Worm (Caenorhabditis elegans) whole organism, L1 larva: ENCODE results near the gene dpy-19.

Source experiments
- C16A3.4 ChIP-seq: fragments of 150-350 bp; optimal IDR thresholded peaks from 2 replicates; lab custom pipeline; 2014; ENCODE audit warnings: missing biosample characterization, missing genetic modification characterization
- C34B4.2 ChIP-seq: sonication (generic microtip); optimal IDR thresholded peaks from 2 replicates; lab custom pipeline; 2017; ENCODE audit warnings: mild to moderate bottlenecking, missing genetic modification characterization, missing compliant biosample characterization
- aly-2 ChIP-seq: fragments of 150-350 bp; optimal IDR thresholded peaks from 2 replicates; lab custom pipeline; 2014; ENCODE audit warnings: missing biosample characterization, missing genetic modification characterization
- ama-1 ChIP-seq: fragments of 150-350 bp; optimal IDR thresholded peaks from 2 replicates; lab custom pipeline; 2014
- dsc-1 ChIP-seq: sonication (generic microtip); optimal IDR thresholded peaks from 2 replicates; lab custom pipeline; 2016; ENCODE audit warnings: mild to moderate bottlenecking, missing genetic modification characterization, missing compliant biosample characterization
- efl-1 ChIP-seq, 4 experiments: fragments of 150-350 bp; optimal IDR thresholded peaks in 3 of 4; peaks in 1 of 4; 1 replicate in 1 of 4; 2 replicates in 3 of 4; lab custom pipeline; 2014; ENCODE audit warnings: missing biosample characterization in 2 of 4, missing genetic modification characterization in 2 of 4, missing genetic modification reagents in 2 of 4
- efl-3 ChIP-seq: fragments of 200-800 bp; sonication (Bioruptor generic); optimal IDR thresholded peaks from 2 replicates; lab custom pipeline; 2018; ENCODE audit warnings: mild to moderate bottlenecking, missing genetic modification characterization, missing compliant biosample characterization
- egl-13 ChIP-seq: sonication (generic microtip); optimal IDR thresholded peaks from 2 replicates; lab custom pipeline; 2016; ENCODE audit warnings: missing genotype, missing genetic modification reagents, missing genetic modification characterization, missing compliant biosample characterization
- egl-27 ChIP-seq, 2 experiments: fragments of 150-350 bp in 1 of 2; sonication (generic microtip); optimal IDR thresholded peaks; 3 replicates each; lab custom pipeline; 2017 to 2018; ENCODE audit warnings: missing biosample characterization in 2 of 2, missing genetic modification characterization in 2 of 2, missing genetic modification reagents in 2 of 2
- elt-3 ChIP-seq, 6 experiments: fragments of 150-350 bp in 1 of 6; sonication (generic microtip); optimal IDR thresholded peaks; 2 replicates each; lab custom pipeline; 2017 to 2018; ENCODE audit warnings: missing biosample characterization in 6 of 6, missing genetic modification characterization in 6 of 6, inconsistent platforms in 1 of 6
- ets-5 ChIP-seq: fragments of 200-800 bp; sonication (Bioruptor generic); IDR thresholded peaks from 2 replicates; pipeline ENCODE4 v1.3.6; 2022; ENCODE audit warnings: missing genetic modification characterization, missing compliant biosample characterization
- fkh-10 ChIP-seq: sonication (generic microtip); optimal IDR thresholded peaks from 2 replicates; lab custom pipeline; 2017; ENCODE audit warnings: missing biosample characterization, missing genetic modification reagents, missing genetic modification characterization
- fkh-4 ChIP-seq: sonication (generic microtip); optimal IDR thresholded peaks from 2 replicates; lab custom pipeline; 2016; ENCODE audit warnings: missing compliant biosample characterization, missing genetic modification characterization, borderline replicate concordance
- fkh-8 ChIP-seq: sonication (generic microtip); optimal IDR thresholded peaks from 2 replicates; lab custom pipeline; 2016; ENCODE audit warnings: mild to moderate bottlenecking, missing genetic modification characterization, missing compliant biosample characterization
- fos-1 ChIP-seq: fragments of 150-350 bp; optimal IDR thresholded peaks from 2 replicates; lab custom pipeline; 2014; ENCODE audit warnings: missing biosample characterization, missing genetic modification characterization
- hlh-17 ChIP-seq: fragments of 200-800 bp; sonication (Bioruptor generic); optimal IDR thresholded peaks from 2 replicates; lab custom pipeline; 2018; ENCODE audit warnings: missing genetic modification characterization, mild to moderate bottlenecking, missing compliant biosample characterization, moderate library complexity, borderline replicate concordance
- irx-1 ChIP-seq: sonication (generic microtip); optimal IDR thresholded peaks from 2 replicates; lab custom pipeline; 2016; ENCODE audit warnings: missing genetic modification characterization, missing compliant biosample characterization
- jun-1 ChIP-seq: fragments of 150-350 bp; optimal IDR thresholded peaks from 2 replicates; lab custom pipeline; 2014; ENCODE audit warnings: missing biosample characterization, missing genetic modification reagents, missing genetic modification characterization
- lin-13 ChIP-seq: fragments of 150-350 bp; optimal IDR thresholded peaks from 2 replicates; lab custom pipeline; 2014; ENCODE audit warnings: missing biosample characterization, missing genetic modification reagents, missing genetic modification characterization
- lin-14 ChIP-seq: fragments of 200-800 bp; sonication (Bioruptor generic); optimal IDR thresholded peaks from 2 replicates; lab custom pipeline; 2018; ENCODE audit warnings: mild to moderate bottlenecking, missing genetic modification characterization, moderate library complexity, missing compliant biosample characterization
- lin-15B ChIP-seq: fragments of 150-350 bp; sonication (generic microtip); optimal IDR thresholded peaks from 3 replicates; lab custom pipeline; 2014; ENCODE audit warnings: missing biosample characterization, missing genetic modification characterization
- lin-35 ChIP-seq, 2 experiments: fragments of 150-350 bp; optimal IDR thresholded peaks; 2 replicates each; lab custom pipeline; 2014; ENCODE audit warnings: missing biosample characterization in 2 of 2, missing genetic modification characterization in 2 of 2, missing genetic modification reagents in 2 of 2
- lsy-2 ChIP-seq, 2 experiments: fragments of 150-350 bp; optimal IDR thresholded peaks; 2 replicates each; lab custom pipeline; 2014; ENCODE audit warnings: missing biosample characterization in 2 of 2, missing genetic modification characterization in 2 of 2
- mab-9 ChIP-seq: fragments of 200-800 bp; sonication (Bioruptor generic); IDR thresholded peaks from 2 replicates; pipeline ENCODE4 v1.3.6; 2022; ENCODE audit warnings: missing genetic modification reagents, missing genetic modification characterization, missing compliant biosample characterization
- mdl-1 ChIP-seq, 2 experiments: fragments of 150-350 bp; optimal IDR thresholded peaks; 2 replicates each; lab custom pipeline; 2014 to 2017; ENCODE audit warnings: missing biosample characterization in 2 of 2, missing genetic modification characterization in 2 of 2, inconsistent platforms in 1 of 2
- mep-1 ChIP-seq: fragments of 150-350 bp; optimal IDR thresholded peaks from 2 replicates; lab custom pipeline; 2014; ENCODE audit warnings: missing biosample characterization, missing genetic modification characterization
- nhr-19 ChIP-seq: fragments of 200-800 bp; sonication (Bioruptor generic); conservative IDR thresholded peaks from 2 replicates; pipeline ENCODE4 v1.3.6; 2022; ENCODE audit warnings: missing genetic modification characterization, missing compliant biosample characterization
- nhr-20 ChIP-seq: sonication (generic microtip); optimal IDR thresholded peaks from 2 replicates; lab custom pipeline; 2016; ENCODE audit warnings: mild to moderate bottlenecking, missing genetic modification characterization, missing compliant biosample characterization
- nhr-237 ChIP-seq: fragments of 150-350 bp; optimal IDR thresholded peaks from 2 replicates; lab custom pipeline; 2014; ENCODE audit warnings: missing biosample characterization, missing genetic modification characterization
- nhr-47 ChIP-seq: sonication (generic microtip); optimal IDR thresholded peaks from 2 replicates; lab custom pipeline; 2016; ENCODE audit warnings: mild to moderate bottlenecking, missing genetic modification characterization, moderate library complexity, missing compliant biosample characterization
- nhr-71 ChIP-seq: sonication (generic microtip); optimal IDR thresholded peaks from 2 replicates; lab custom pipeline; 2016; ENCODE audit warnings: mild to moderate bottlenecking, missing genetic modification characterization, moderate library complexity, missing compliant biosample characterization
- nhr-77 ChIP-seq: fragments of 150-350 bp; optimal IDR thresholded peaks from 2 replicates; lab custom pipeline; 2014; ENCODE audit warnings: missing biosample characterization, missing genetic modification characterization
- nhr-84 ChIP-seq: sonication (generic microtip); optimal IDR thresholded peaks from 2 replicates; lab custom pipeline; 2017; ENCODE audit warnings: missing biosample characterization, missing genetic modification characterization
- nhr-85 ChIP-seq: sonication (generic microtip); peaks from one replicate; lab custom pipeline; 2016; ENCODE audit warnings: missing genetic modification characterization, inconsistent platforms, missing compliant biosample characterization
- pax-3 ChIP-seq: fragments of 200-800 bp; sonication (Bioruptor generic); optimal IDR thresholded peaks from 2 replicates; lab custom pipeline; 2018; ENCODE audit warnings: mild to moderate bottlenecking, missing genetic modification characterization, moderate library complexity, missing compliant biosample characterization
- pqm-1 ChIP-seq: sonication (generic microtip); optimal IDR thresholded peaks from 3 replicates; lab custom pipeline; 2017; ENCODE audit warnings: missing biosample characterization, missing genetic modification characterization
- rnt-1 ChIP-seq: sonication (generic microtip); optimal IDR thresholded peaks from 2 replicates; lab custom pipeline; 2016; ENCODE audit warnings: mild to moderate bottlenecking, missing genetic modification characterization, moderate library complexity, missing compliant biosample characterization
- snpc-4 ChIP-seq: fragments of 150-350 bp; optimal IDR thresholded peaks from 2 replicates; lab custom pipeline; 2014; ENCODE audit warnings: missing biosample characterization, missing genetic modification characterization
- snu-23 ChIP-seq: sonication (generic microtip); optimal IDR thresholded peaks from 2 replicates; lab custom pipeline; 2016; ENCODE audit warnings: missing genetic modification characterization, missing compliant biosample characterization
- sox-4 ChIP-seq: sonication (generic microtip); optimal IDR thresholded peaks from 2 replicates; lab custom pipeline; 2016; ENCODE audit warnings: missing genetic modification characterization, missing compliant biosample characterization
- sup-37 ChIP-seq: fragments of 200-800 bp; sonication (Bioruptor generic); optimal IDR thresholded peaks from 2 replicates; lab custom pipeline; 2018; ENCODE audit warnings: mild to moderate bottlenecking, missing genetic modification characterization, missing compliant biosample characterization
- swsn-7 ChIP-seq: sonication (generic microtip); optimal IDR thresholded peaks from 2 replicates; lab custom pipeline; 2016; ENCODE audit warnings: missing genetic modification characterization, missing compliant biosample characterization
- tbx-2 ChIP-seq: sonication (generic microtip); optimal IDR thresholded peaks from 2 replicates; lab custom pipeline; 2016; ENCODE audit warnings: missing genetic modification characterization, missing compliant biosample characterization
- unc-30 ChIP-seq: sonication (generic microtip); optimal IDR thresholded peaks from 2 replicates; lab custom pipeline; 2017; ENCODE audit warnings: missing biosample characterization, missing genetic modification characterization
- unc-98 ChIP-seq: fragments of 200-800 bp; sonication (Bioruptor generic); IDR thresholded peaks from 2 replicates; pipeline ENCODE4 v1.3.6; 2022; ENCODE audit warnings: missing genetic modification characterization, missing compliant biosample characterization
- xbp-1 ChIP-seq: sonication (generic microtip); optimal IDR thresholded peaks from 2 replicates; lab custom pipeline; 2016; ENCODE audit warnings: missing genetic modification characterization, missing compliant biosample characterization
- zag-1 ChIP-seq: fragments of 150-350 bp; optimal IDR thresholded peaks from 2 replicates; lab custom pipeline; 2014; ENCODE audit warnings: missing biosample characterization, missing genetic modification characterization
- ztf-11 ChIP-seq, 2 experiments: sonication (generic microtip); optimal IDR thresholded peaks; 2 replicates each; lab custom pipeline; 2016 to 2017; ENCODE audit warnings: missing genetic modification characterization in 2 of 2, missing biosample characterization in 1 of 2, missing compliant biosample characterization in 1 of 2

Gene dpy-19

ce11 chrIII:8653875-8654386 lies 13.4 kb downstream of the dpy-19 start, which contains the start of gene F22B7.9 (continued):
- peak; percentile 10 for TF ChIP-seq C16A3.4 (tag; lab: Kevin White, UChicago)

- TF ChIP-seq ama-1 (lab: Kevin White, UChicago) (no peak), nhr-237 (tag; lab: Kevin White, UChicago) (no peak), tbx-2 (tag; lab: Kevin White, UChicago) (no peak), sup-37 (no peak), fkh-8 (no peak), fkh-4 (tag; lab: Kevin White, UChicago) (no peak), sox-4 (no peak), nhr-47 (tag; lab: Kevin White, UChicago) (no peak), pqm-1 (tag; lab: Kevin White, UChicago) (no peak), egl-13 (tag; lab: Kevin White, UChicago) (no peak), lin-15B (tag; lab: Kevin White, UChicago) (no peak), mab-9 (GFP tag; lab: Robert Waterston, UW) (no peak), xbp-1 (tag; lab: Kevin White, UChicago) (no peak), nhr-20 (tag; lab: Kevin White, UChicago) (no peak), pax-3 (no peak)
Measured at ce11 chrIII:8653457-8653856, 13.8 kb downstream of the dpy-19 start.

- TF ChIP-seq nhr-19 (GFP tag; lab: Robert Waterston, UW) (no peak), dsc-1 (peak; percentile 39), ets-5 (GFP tag; lab: Robert Waterston, UW) (no peak), tbx-2 (tag; lab: Kevin White, UChicago) (no peak), fkh-10 (GFP tag; lab: Kevin White, UChicago) (no peak), mep-1 (no peak), zag-1 (tag; lab: Kevin White, UChicago) (no peak), lin-35 (GFP tag; optimal IDR thresholded peaks at IDR 0.05; lab: Kevin White, UChicago) (peak; percentile 27 to 62), egl-27 (tag; optimal IDR thresholded peaks at IDR 0.05; lab: Kevin White, UChicago) (no peak), lin-13 (GFP tag; lab: Kevin White, UChicago) (peak; percentile 12), irx-1 (tag; lab: Kevin White, UChicago) (no peak), fkh-4 (tag; lab: Kevin White, UChicago) (no peak), mdl-1 (tag; optimal IDR thresholded peaks at IDR 0.05; lab: Kevin White, UChicago) (peak in 1 of 2 experiments; percentile 4), ama-1 (lab: Kevin White, UChicago) (peak; percentile 1), unc-98 (GFP tag; lab: Robert Waterston, UW) (no peak), C34B4.2 (tag; lab: Kevin White, UChicago) (no peak), snpc-4 (tag; lab: Kevin White, UChicago) (no peak), efl-1 (optimal IDR thresholded peaks at IDR 0.05; lab: Kevin White, UChicago) (peak; percentile 14 to 38), efl-1 (GFP tag; optimal IDR thresholded peaks at IDR 0.05 in 1 of 2; lab: Kevin White, UChicago) (peak; percentile 7 to 8), nhr-84 (tag; lab: Kevin White, UChicago) (no peak), nhr-20 (tag; lab: Kevin White, UChicago) (peak; percentile 34), lsy-2 (tag; optimal IDR thresholded peaks at IDR 0.05; lab: Kevin White, UChicago) (peak; percentile 23 to 45), swsn-7 (tag; lab: Kevin White, UChicago) (peak; percentile 31), fos-1 (tag; lab: Kevin White, UChicago) (no peak), lin-14 (GFP tag; lab: Kevin White, UChicago) (peak; percentile 36), unc-30 (tag; lab: Kevin White, UChicago) (no peak), jun-1 (no peak), snu-23 (GFP tag; lab: Kevin White, UChicago) (peak; percentile 46), hlh-17 (no peak), nhr-77 (tag; lab: Kevin White, UChicago) (no peak), nhr-71 (tag; lab: Kevin White, UChicago) (peak; percentile 54), sox-4 (no peak), xbp-1 (tag; lab: Kevin White, UChicago) (peak; percentile 12), ztf-11 (tag; optimal IDR thresholded peaks at IDR 0.05; lab: Kevin White, UChicago) (no peak), nhr-85 (tag; lab: Kevin White, UChicago) (peak; percentile 80), aly-2 (peak; percentile 2), rnt-1 (peak; percentile 42), elt-3 (tag; optimal IDR thresholded peaks at IDR 0.05; lab: Kevin White, UChicago) (no peak), C16A3.4 (tag; lab: Kevin White, UChicago) (peak; percentile 23), efl-3 (GFP tag; lab: Kevin White, UChicago) (no peak)
Measured at ce11 chrIII:8652922-8653321, 14.4 kb downstream of the dpy-19 start.
